Fruit fly (Drosophila melanogaster) whole organism, wandering third instar larva: ENCODE data around the gene CG6340.

Source experiments
- CrebA ChIP-seq: fragments of 200-800 bp; sonication (Bioruptor generic); optimal IDR thresholded peaks from 2 replicates; lab custom pipeline; 2016; ENCODE audit warnings: missing biosample characterization, mild to moderate bottlenecking, missing genetic modification characterization, borderline replicate concordance
- Dfd ChIP-seq: fragments of >200 bp; optimal IDR thresholded peaks from 2 replicates; lab custom pipeline; 2017; ENCODE audit warnings: missing biosample characterization, missing genetic modification characterization
- HLH106 ChIP-seq: fragments of 200-800 bp; optimal IDR thresholded peaks from 3 replicates; lab custom pipeline; 2019; ENCODE audit warnings: missing biosample characterization, mild to moderate bottlenecking, missing genetic modification characterization, moderate library complexity
- N ChIP-seq: fragments of >200 bp; optimal IDR thresholded peaks from 2 replicates; lab custom pipeline; 2018; ENCODE audit warnings: missing biosample characterization, missing external identifiers, missing genetic modification characterization
- fru ChIP-seq: fragments of 200-800 bp; sonication (Bioruptor generic); optimal IDR thresholded peaks from 3 replicates; lab custom pipeline; 2016; ENCODE audit warnings: missing biosample characterization, mild to moderate bottlenecking, missing genetic modification characterization
- h ChIP-seq: fragments of 200-800 bp; sonication (Bioruptor generic); optimal IDR thresholded peaks from 3 replicates; lab custom pipeline; 2016; ENCODE audit warnings: missing biosample characterization, mild to moderate bottlenecking, missing genetic modification characterization
- lola ChIP-seq: fragments of >200 bp; optimal IDR thresholded peaks from 2 replicates; lab custom pipeline; 2017; ENCODE audit warnings: missing biosample characterization, missing genetic modification characterization
- pan ChIP-seq: fragments of >200 bp; optimal IDR thresholded peaks from 2 replicates; lab custom pipeline; 2017
- psq ChIP-seq: fragments of 200-800 bp; sonication (Bioruptor generic); optimal IDR thresholded peaks from 3 replicates; lab custom pipeline; 2017; ENCODE audit warnings: missing biosample characterization, mild to moderate bottlenecking, missing genetic modification characterization, moderate library complexity
- sage ChIP-seq: fragments of 200-800 bp; sonication (Bioruptor generic); optimal IDR thresholded peaks from 2 replicates; lab custom pipeline; 2016; ENCODE audit warnings: missing biosample characterization, mild to moderate bottlenecking, missing genetic modification characterization

dm6 chrX:15499996-15500904 is 18.1 kb downstream of the CG6340 start:
- TF ChIP-seq Dfd (GFP tag; lab: Kevin White, UChicago) = no peak
- TF ChIP-seq lola (GFP tag; lab: Kevin White, UChicago) = no peak
- TF ChIP-seq h (GFP tag; lab: Kevin White, UChicago) = no peak
- no peak for TF ChIP-seq N (GFP tag; lab: Kevin White, UChicago)
- TF ChIP-seq HLH106 (tag; lab: Kevin White, UChicago) = no peak
- no peak for TF ChIP-seq pan (lab: Kevin White, UChicago)
- TF ChIP-seq sage (GFP tag; lab: Kevin White, UChicago) = no peak
- TF ChIP-seq fru = no peak
- TF ChIP-seq psq (GFP tag; lab: Kevin White, UChicago) = no peak
- TF ChIP-seq CrebA (GFP tag; lab: Kevin White, UChicago) = no peak
